Worm (Caenorhabditis elegans) whole organism, late embryonic: ENCODE measurements around the gene W09D6.4.

Experiments used
- C08G9.2 ChIP-seq: sonication (generic microtip); optimal IDR thresholded peaks from 2 replicates; lab custom pipeline; 2016; ENCODE audit warnings: mild to moderate bottlenecking, missing genetic modification characterization, moderate library complexity, missing compliant biosample characterization
- C38D4.7 ChIP-seq: fragments of 200-800 bp; sonication (Bioruptor generic); optimal IDR thresholded peaks from 2 replicates; lab custom pipeline; 2018; ENCODE audit warnings: mild to moderate bottlenecking, missing genetic modification characterization, moderate library complexity, missing compliant biosample characterization
- F13H6.1 ChIP-seq: sonication (generic microtip); optimal IDR thresholded peaks from 2 replicates; lab custom pipeline; 2016; ENCODE audit warnings: missing genetic modification characterization, missing compliant biosample characterization
- T23F11.4 ChIP-seq: fragments of 200-800 bp; sonication (Bioruptor generic); optimal IDR thresholded peaks from 2 replicates; lab custom pipeline; 2018; ENCODE audit warnings: mild to moderate bottlenecking, missing genetic modification characterization, missing compliant biosample characterization
- ahr-1 ChIP-seq: sonication (generic microtip); optimal IDR thresholded peaks from 2 replicates; lab custom pipeline; 2016; ENCODE audit warnings: missing genetic modification characterization, missing compliant biosample characterization
- ama-1 ChIP-seq: fragments of 150-350 bp; optimal IDR thresholded peaks from 2 replicates; lab custom pipeline; 2014
- ceh-18 ChIP-seq: sonication (generic microtip); optimal IDR thresholded peaks from 2 replicates; lab custom pipeline; 2016; ENCODE audit warnings: missing genetic modification characterization, missing compliant biosample characterization
- ceh-2 ChIP-seq: sonication (generic microtip); optimal IDR thresholded peaks from 2 replicates; lab custom pipeline; 2016; ENCODE audit warnings: missing genotype, missing genetic modification characterization, missing compliant biosample characterization
- ceh-22 ChIP-seq: sonication (generic microtip); optimal IDR thresholded peaks from 2 replicates; lab custom pipeline; 2017; ENCODE audit warnings: missing biosample characterization, missing genetic modification characterization
- ceh-24 ChIP-seq: sonication (generic microtip); optimal IDR thresholded peaks from 2 replicates; lab custom pipeline; 2016; ENCODE audit warnings: mild to moderate bottlenecking, missing genetic modification characterization, missing compliant biosample characterization
- ceh-31 ChIP-seq: sonication (generic microtip); optimal IDR thresholded peaks from 2 replicates; lab custom pipeline; 2016; ENCODE audit warnings: missing genetic modification characterization, missing compliant biosample characterization
- ceh-45 ChIP-seq: fragments of 200-800 bp; sonication (Bioruptor generic); IDR thresholded peaks from 2 replicates; pipeline ENCODE4 v1.3.6; 2022; ENCODE audit warnings: missing genetic modification reagents, missing genetic modification characterization, missing compliant biosample characterization
- ceh-48 ChIP-seq: sonication (generic microtip); optimal IDR thresholded peaks from 2 replicates; lab custom pipeline; 2016; ENCODE audit warnings: missing genetic modification characterization, inconsistent platforms, missing compliant biosample characterization
- ceh-6 ChIP-seq: fragments of 200-800 bp; sonication (Bioruptor generic); optimal IDR thresholded peaks from 2 replicates; lab custom pipeline; 2018; ENCODE audit warnings: mild to moderate bottlenecking, missing genetic modification characterization, missing compliant biosample characterization
- ceh-9 ChIP-seq: sonication (generic microtip); optimal IDR thresholded peaks from 2 replicates; lab custom pipeline; 2016; ENCODE audit warnings: mild to moderate bottlenecking, missing genetic modification characterization, inconsistent platforms, missing compliant biosample characterization
- che-1 ChIP-seq: sonication (generic microtip); optimal IDR thresholded peaks from 2 replicates; lab custom pipeline; 2016; ENCODE audit warnings: mild to moderate bottlenecking, missing genetic modification characterization, missing compliant biosample characterization
- elt-2 ChIP-seq: sonication (generic microtip); optimal IDR thresholded peaks from 2 replicates; lab custom pipeline; 2016; ENCODE audit warnings: missing genetic modification reagents, missing genetic modification characterization, missing compliant biosample characterization
- elt-4 ChIP-seq: sonication (generic microtip); optimal IDR thresholded peaks from 2 replicates; lab custom pipeline; 2016; ENCODE audit warnings: missing genetic modification characterization, missing compliant biosample characterization
- ets-4 ChIP-seq: sonication (generic microtip); optimal IDR thresholded peaks from 2 replicates; lab custom pipeline; 2016; ENCODE audit warnings: missing genetic modification characterization, missing compliant biosample characterization
- eyg-1 ChIP-seq: sonication (generic microtip); optimal IDR thresholded peaks from 2 replicates; lab custom pipeline; 2016; ENCODE audit warnings: missing genotype, missing genetic modification characterization, missing compliant biosample characterization
- fax-1 ChIP-seq: sonication (generic microtip); optimal IDR thresholded peaks from 2 replicates; lab custom pipeline; 2016; ENCODE audit warnings: missing genotype, missing genetic modification characterization, missing compliant biosample characterization
- fkh-6 ChIP-seq: sonication (generic microtip); optimal IDR thresholded peaks from 2 replicates; lab custom pipeline; 2016; ENCODE audit warnings: missing genetic modification characterization, missing compliant biosample characterization
- gmeb-2 ChIP-seq: sonication (generic microtip); optimal IDR thresholded peaks from 2 replicates; lab custom pipeline; 2016; ENCODE audit warnings: missing genetic modification characterization, inconsistent platforms, missing compliant biosample characterization
- hlh-13 ChIP-seq: fragments of 200-800 bp; sonication (Bioruptor generic); optimal IDR thresholded peaks from 2 replicates; lab custom pipeline; 2018; ENCODE audit warnings: mild to moderate bottlenecking, missing genetic modification characterization, missing compliant biosample characterization
- hlh-15 ChIP-seq: sonication (generic microtip); optimal IDR thresholded peaks from 2 replicates; lab custom pipeline; 2016; ENCODE audit warnings: missing genetic modification characterization, missing compliant biosample characterization
- hlh-30 ChIP-seq: sonication (generic microtip); optimal IDR thresholded peaks from 2 replicates; lab custom pipeline; 2017; ENCODE audit warnings: antibody characterized with exemption, missing genetic modification characterization, missing compliant biosample characterization; ENCODE audit not compliant: insufficient read depth
- hlh-6 ChIP-seq: sonication (generic microtip); optimal IDR thresholded peaks from 2 replicates; lab custom pipeline; 2016; ENCODE audit warnings: missing genotype, missing genetic modification characterization, missing compliant biosample characterization
- lim-6 ChIP-seq: sonication (generic microtip); optimal IDR thresholded peaks from 2 replicates; lab custom pipeline; 2016; ENCODE audit warnings: missing genetic modification characterization, missing compliant biosample characterization
- lin-11 ChIP-seq: fragments of 200-800 bp; sonication (Bioruptor generic); optimal IDR thresholded peaks from 2 replicates; lab custom pipeline; 2018; ENCODE audit warnings: mild to moderate bottlenecking, missing genetic modification characterization, missing compliant biosample characterization
- madf-2 ChIP-seq: sonication (generic microtip); optimal IDR thresholded peaks from 2 replicates; lab custom pipeline; 2017; ENCODE audit warnings: missing genetic modification characterization, missing compliant biosample characterization
- nfya-1 ChIP-seq: sonication (generic microtip); optimal IDR thresholded peaks from 2 replicates; lab custom pipeline; 2017; ENCODE audit warnings: missing genetic modification characterization, mild to moderate bottlenecking, missing compliant biosample characterization, antibody characterized with exemption, moderate library complexity
- nhr-11 ChIP-seq: fragments of 150-350 bp; optimal IDR thresholded peaks from 2 replicates; lab custom pipeline; 2014; ENCODE audit warnings: missing biosample characterization, missing genetic modification characterization
- nhr-232 ChIP-seq: sonication (generic microtip); optimal IDR thresholded peaks from 2 replicates; lab custom pipeline; 2016; ENCODE audit warnings: missing genetic modification characterization, missing compliant biosample characterization
- odd-2 ChIP-seq: sonication (generic microtip); optimal IDR thresholded peaks from 2 replicates; lab custom pipeline; 2017; ENCODE audit warnings: antibody characterized with exemption, mild to moderate bottlenecking, missing genetic modification characterization, missing compliant biosample characterization
- pat-9 ChIP-seq: fragments of 200-800 bp; sonication (Bioruptor generic); optimal IDR thresholded peaks from 2 replicates; lab custom pipeline; 2018; ENCODE audit warnings: mild to moderate bottlenecking, missing genetic modification characterization, moderate library complexity, missing compliant biosample characterization
- pha-4 ChIP-seq: fragments of 150-350 bp; optimal IDR thresholded peaks from 2 replicates; lab custom pipeline; 2018; ENCODE audit warnings: missing biosample characterization, missing genetic modification reagents, missing genetic modification characterization
- pqm-1 ChIP-seq: sonication (generic microtip); optimal IDR thresholded peaks from 2 replicates; lab custom pipeline; 2016; ENCODE audit warnings: missing genetic modification characterization, missing compliant biosample characterization
- ref-2 ChIP-seq: sonication (generic microtip); optimal IDR thresholded peaks from 2 replicates; lab custom pipeline; 2016; ENCODE audit warnings: missing genetic modification characterization, missing compliant biosample characterization
- sdc-2 ChIP-seq: sonication (generic microtip); optimal IDR thresholded peaks from 2 replicates; lab custom pipeline; 2016; ENCODE audit warnings: missing genotype, missing genetic modification characterization, missing compliant biosample characterization
- sox-4 ChIP-seq: sonication (generic microtip); optimal IDR thresholded peaks from 2 replicates; lab custom pipeline; 2017; ENCODE audit warnings: mild to moderate bottlenecking, missing genetic modification characterization, inconsistent platforms, missing compliant biosample characterization
- syd-9 ChIP-seq: sonication (generic microtip); optimal IDR thresholded peaks from 2 replicates; lab custom pipeline; 2016; ENCODE audit warnings: mild to moderate bottlenecking, missing genetic modification characterization, moderate library complexity, missing compliant biosample characterization
- tbx-2 ChIP-seq: sonication (generic microtip); optimal IDR thresholded peaks from 2 replicates; lab custom pipeline; 2016; ENCODE audit warnings: missing genetic modification characterization, missing compliant biosample characterization
- tbx-7 ChIP-seq: sonication (generic microtip); optimal IDR thresholded peaks from 2 replicates; lab custom pipeline; 2016; ENCODE audit warnings: missing genotype, missing genetic modification characterization, missing compliant biosample characterization
- ttx-3 ChIP-seq: sonication (generic microtip); optimal IDR thresholded peaks from 2 replicates; lab custom pipeline; 2016; ENCODE audit warnings: missing genetic modification reagents, missing genetic modification characterization, missing compliant biosample characterization
- unc-42 ChIP-seq: sonication (generic microtip); optimal IDR thresholded peaks from 2 replicates; lab custom pipeline; 2016; ENCODE audit warnings: missing genotype, missing genetic modification characterization, missing compliant biosample characterization
- unc-55 ChIP-seq: sonication (generic microtip); optimal IDR thresholded peaks from 2 replicates; lab custom pipeline; 2017; ENCODE audit warnings: missing biosample characterization, missing genetic modification reagents, missing genetic modification characterization
- zip-5 ChIP-seq: sonication (generic microtip); optimal IDR thresholded peaks from 2 replicates; lab custom pipeline; 2016; ENCODE audit warnings: missing genetic modification characterization, missing compliant biosample characterization

W09D6.4 gene

ce11 chrIII:11090112-11090648 is 10.6 kb downstream of the W09D6.4 start:
- TF ChIP-seq nfya-1 (tag; lab: Kevin White, UChicago) (peak; percentile 75), ama-1 (lab: Kevin White, UChicago) (peak; percentile 89), pha-4 (tag; lab: Kevin White, UChicago) (no peak), elt-4 (no peak)
- TF ChIP-seq, all 69 proteins: peak for 2

ce11 chrIII:11090870-11091386 is 11.4 kb downstream of the W09D6.4 start:
- TF ChIP-seq ama-1 (lab: Kevin White, UChicago) (peak; percentile 66), zip-5 (tag; lab: Kevin White, UChicago) (no peak)

- peak; percentile 42 for TF ChIP-seq che-1 (tag; lab: Kevin White, UChicago)
- TF ChIP-seq pat-9 (tag; lab: Kevin White, UChicago): no peak
- no peak for TF ChIP-seq odd-2 (tag; lab: Kevin White, UChicago)
- TF ChIP-seq ceh-22: no peak
- TF ChIP-seq sdc-2: peak; percentile 50
- TF ChIP-seq zip-5 (tag; lab: Kevin White, UChicago): peak; percentile 88
- TF ChIP-seq ceh-45: no peak; the same call in 1 of the 2 replicates
- TF ChIP-seq ceh-31: peak; percentile 99
- TF ChIP-seq hlh-30: no peak
- peak; percentile 98 for TF ChIP-seq tbx-7 (tag; lab: Kevin White, UChicago)
- no peak for TF ChIP-seq ceh-6 (GFP tag; lab: Kevin White, UChicago)
- TF ChIP-seq ceh-9: peak; percentile 23
- no peak for TF ChIP-seq lin-11 (tag; lab: Kevin White, UChicago)
- peak; percentile 39 for TF ChIP-seq gmeb-2 (tag; lab: Kevin White, UChicago)
- TF ChIP-seq hlh-6 (tag; lab: Kevin White, UChicago): peak; percentile 7
- no peak for TF ChIP-seq eyg-1 (tag; lab: Kevin White, UChicago)
- peak; percentile 95 for TF ChIP-seq ets-4
- TF ChIP-seq nhr-11 (tag; lab: Kevin White, UChicago): no peak
- TF ChIP-seq sox-4 (tag; lab: Kevin White, UChicago): peak; percentile 15
- TF ChIP-seq ceh-18: peak; percentile 37
- no peak for TF ChIP-seq nhr-232
- TF ChIP-seq pqm-1 (tag; lab: Kevin White, UChicago): peak; percentile 87
- TF ChIP-seq ahr-1 (tag; lab: Kevin White, UChicago): peak; percentile 91
- TF ChIP-seq C38D4.7: peak; percentile 36
- no peak for TF ChIP-seq ceh-24
- TF ChIP-seq madf-2 (tag; lab: Kevin White, UChicago): no peak
- TF ChIP-seq lim-6 (tag; lab: Kevin White, UChicago): peak; percentile 91
- TF ChIP-seq ttx-3 (tag; lab: Kevin White, UChicago): peak; percentile 62
- TF ChIP-seq ref-2 (tag; lab: Kevin White, UChicago): peak; percentile 80
- TF ChIP-seq T23F11.4: peak; percentile 64
- TF ChIP-seq F13H6.1 (tag; lab: Kevin White, UChicago): peak; percentile 90
- peak; percentile 72 for TF ChIP-seq elt-2
- TF ChIP-seq syd-9 (tag; lab: Kevin White, UChicago): peak; percentile 36
- peak; percentile 96 for TF ChIP-seq tbx-2 (tag; lab: Kevin White, UChicago)
- no peak for TF ChIP-seq ceh-48 (tag; lab: Kevin White, UChicago)
- TF ChIP-seq C08G9.2 (tag; lab: Kevin White, UChicago): peak; percentile 99
- TF ChIP-seq hlh-13 (GFP tag; lab: Kevin White, UChicago): no peak
- TF ChIP-seq hlh-15 (tag; lab: Kevin White, UChicago): peak; percentile 28
- peak; percentile 94 for TF ChIP-seq ceh-2 (tag; lab: Kevin White, UChicago)
- peak; percentile 35 for TF ChIP-seq unc-42 (tag; lab: Kevin White, UChicago)
- TF ChIP-seq unc-55 (GFP tag; lab: Kevin White, UChicago): no peak
- TF ChIP-seq fax-1 (tag; lab: Kevin White, UChicago): peak; percentile 85
- peak; percentile 69 for TF ChIP-seq fkh-6 (tag; lab: Kevin White, UChicago)
These were observed 12.2 kb downstream of the W09D6.4 start for ce11 chrIII:11091651-11092278.
